Worm (Caenorhabditis elegans): ENCODE measurements around the gene pgm-1.
"Not testable (repeated sequence)": the region's sequence is repeated elsewhere in the genome, so short reads cannot be mapped to it uniquely, and the experiment has no call there.

pgm-1 gene

DNA sequence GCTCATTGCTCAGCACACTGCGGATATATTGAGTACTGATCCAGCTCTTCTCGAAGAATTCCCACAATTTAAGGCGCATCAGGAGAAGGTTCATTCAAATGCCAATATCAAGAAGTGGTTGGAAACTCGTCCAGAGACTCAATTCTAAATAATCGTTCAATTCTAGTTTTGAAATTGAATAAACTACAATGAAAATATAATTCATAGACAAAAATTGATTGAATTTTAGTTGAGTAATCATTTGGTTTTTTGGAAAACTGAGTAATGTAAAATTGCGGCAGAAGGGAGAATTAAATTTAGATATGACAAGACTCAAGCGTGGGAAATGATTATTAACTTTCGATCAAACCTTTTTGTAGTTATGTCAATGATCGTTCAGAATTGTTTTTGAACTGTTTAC is 4.8 kb upstream of the pgm-1 start:
- no peak for TF ChIP-seq sdc-2 (tag; optimal IDR thresholded peaks at IDR 0.05)
- TF ChIP-seq hlh-8 (tag; optimal IDR thresholded peaks at IDR 0.05): no peak
- no peak for TF ChIP-seq zip-5 (tag; optimal IDR thresholded peaks at IDR 0.05)
- no peak for TF ChIP-seq ceh-22 (tag; optimal IDR thresholded peaks at IDR 0.05)
- no peak for TF ChIP-seq nhr-232 (tag; optimal IDR thresholded peaks at IDR 0.05)

DNA sequence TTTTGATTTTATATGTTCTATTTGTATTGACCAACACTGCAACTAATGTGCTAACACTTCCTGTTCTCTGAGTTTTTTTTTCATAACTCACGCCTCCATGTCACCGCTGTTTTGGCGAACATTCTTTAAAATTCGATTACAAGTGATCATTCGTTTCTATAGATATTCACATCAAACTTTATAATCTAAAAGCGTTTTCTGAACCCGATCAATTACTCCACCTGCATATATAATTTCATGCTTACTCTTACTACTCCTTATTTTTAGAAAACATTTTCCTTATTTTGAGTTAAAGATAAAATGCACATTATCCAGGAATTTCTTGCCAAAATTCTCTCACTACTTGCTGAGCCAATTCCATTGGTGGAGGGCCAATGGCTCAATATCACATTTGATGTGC is 3.3 kb upstream of the pgm-1 start, which contains the start of gene R05F9.7:
Gene R05F9.7 (plus strand): TSS at position 301 of the 400 bp plus-strand sequence.
- no peak for TF ChIP-seq ceh-34 (tag; optimal IDR thresholded peaks at IDR 0.05)
- TF ChIP-seq ztf-16 (tag; optimal IDR thresholded peaks at IDR 0.05): no peak
- no peak for TF ChIP-seq ceh-18 (tag; optimal IDR thresholded peaks at IDR 0.05)
- no peak for TF ChIP-seq zip-5 (tag; optimal IDR thresholded peaks at IDR 0.05)

DNA sequence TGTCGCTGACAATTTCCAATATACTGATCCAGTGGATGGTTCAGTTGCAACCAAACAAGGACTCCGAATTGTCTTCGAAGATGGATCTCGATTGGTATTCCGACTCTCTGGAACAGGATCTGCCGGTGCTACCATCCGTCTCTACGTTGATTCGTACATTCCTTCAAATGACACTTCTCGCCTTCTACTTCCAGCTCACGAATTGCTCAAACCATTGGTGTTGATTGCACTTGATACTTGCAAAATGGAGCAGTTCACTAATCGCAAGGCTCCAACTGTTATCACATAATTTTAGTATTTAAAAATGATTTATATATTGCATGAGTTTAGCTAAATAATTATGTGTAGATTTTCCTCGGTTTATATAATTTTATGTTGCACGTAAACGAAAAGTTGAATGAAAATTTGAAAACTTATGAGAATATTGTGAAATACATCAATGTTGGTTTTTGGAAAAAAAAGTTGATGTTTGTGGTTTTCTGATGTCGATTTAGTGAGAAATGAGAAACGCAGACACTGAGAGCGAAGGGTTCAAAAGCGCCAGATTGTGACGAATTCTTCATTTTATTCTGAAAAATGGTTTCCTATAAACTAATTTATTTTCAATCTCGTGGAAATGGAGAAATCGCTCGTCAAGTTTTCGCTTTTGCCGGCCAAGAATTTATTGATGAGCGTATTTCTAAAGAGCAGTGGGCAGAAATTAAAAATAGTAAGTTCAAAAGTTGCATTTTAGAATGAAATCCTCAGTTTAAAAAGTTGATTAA is 2.0 kb downstream of the pgm-1 start, which contains the start of gene gst-9:
Gene gst-9 (plus strand): TSS at position 574 of the 764 bp plus-strand sequence.
- TF ChIP-seq Y22D7AL.16 (tag; optimal IDR thresholded peaks at IDR 0.05): no peak
- TF ChIP-seq C38D4.7 (GFP tag; optimal IDR thresholded peaks at IDR 0.05): no peak
- TF ChIP-seq fax-1 (tag; optimal IDR thresholded peaks at IDR 0.05): no peak
- no peak for TF ChIP-seq ceh-14 (tag; optimal IDR thresholded peaks at IDR 0.05)
- no peak for TF ChIP-seq nhr-11 (tag; optimal IDR thresholded peaks at IDR 0.05)
- TF ChIP-seq mec-3 (tag; optimal IDR thresholded peaks at IDR 0.05; ENCODE audit: borderline replicate concordance): no peak
- no peak for TF ChIP-seq ceh-24 (tag; optimal IDR thresholded peaks at IDR 0.05)
- no peak for TF ChIP-seq ztf-16 (tag; optimal IDR thresholded peaks at IDR 0.05)
- no peak for TF ChIP-seq ceh-31 (tag; optimal IDR thresholded peaks at IDR 0.05)
- no peak for TF ChIP-seq ceh-34 (tag; optimal IDR thresholded peaks at IDR 0.05)
- TF ChIP-seq hlh-8 (tag; optimal IDR thresholded peaks at IDR 0.05): no peak
- no peak for TF ChIP-seq pros-1 (tag; optimal IDR thresholded peaks at IDR 0.05)
- TF ChIP-seq hlh-15 (tag; optimal IDR thresholded peaks at IDR 0.05): no peak
- no peak for TF ChIP-seq K09A11.1 (tag; optimal IDR thresholded peaks at IDR 0.05; ENCODE audit: insufficient read depth)
- TF ChIP-seq madf-2 (tag; optimal IDR thresholded peaks at IDR 0.05): no peak
- TF ChIP-seq ets-4 (tag; optimal IDR thresholded peaks at IDR 0.05): no peak
- TF ChIP-seq ref-2 (tag; optimal IDR thresholded peaks at IDR 0.05): no peak

ce11 chrII:4892594-4892993 is 3.4 kb downstream of the pgm-1 start, which contains the start of gene msp-33:
msp-33 (minus strand) TSS chrII:4892694.
- TF ChIP-seq ceh-19 (GFP tag; optimal IDR thresholded peaks at IDR 0.05): no peak
- no peak for TF ChIP-seq pqm-1 (tag; optimal IDR thresholded peaks at IDR 0.05)
- TF ChIP-seq tbx-2 (tag; optimal IDR thresholded peaks at IDR 0.05): no peak
- TF ChIP-seq dmd-4 (tag; optimal IDR thresholded peaks at IDR 0.05; ENCODE audit: borderline replicate concordance): no peak
- no peak for TF ChIP-seq ceh-6 (GFP tag; optimal IDR thresholded peaks at IDR 0.05)
- TF ChIP-seq ceh-24 (tag; optimal IDR thresholded peaks at IDR 0.05): no peak
- TF ChIP-seq nhr-11 (tag; optimal IDR thresholded peaks at IDR 0.05): no peak
- TF ChIP-seq mec-3 (tag; optimal IDR thresholded peaks at IDR 0.05; ENCODE audit: borderline replicate concordance): no peak
- no peak for TF ChIP-seq zip-5 (tag; optimal IDR thresholded peaks at IDR 0.05)
- no peak for TF ChIP-seq F13H6.1 (tag; optimal IDR thresholded peaks at IDR 0.05)
- TF ChIP-seq ceh-14 (tag; optimal IDR thresholded peaks at IDR 0.05): no peak
- TF ChIP-seq ama-1 (optimal IDR thresholded peaks at IDR 0.05): no peak
- TF ChIP-seq unc-86 (tag; optimal IDR thresholded peaks at IDR 0.05): no peak

- not testable (repeated sequence) for TF ChIP-seq ceh-31 (tag; optimal IDR thresholded peaks at IDR 0.05); Y22D7AL.16 (tag; optimal IDR thresholded peaks at IDR 0.05); pag-3 (tag; optimal IDR thresholded peaks at IDR 0.05; ENCODE audit: borderline replicate concordance)
These were observed 9.3 kb downstream of the pgm-1 start, which contains the start of gene msp-32 for ce11 chrII:4898529-4898928. msp-32 (plus strand) TSS chrII:4898829.

DNA sequence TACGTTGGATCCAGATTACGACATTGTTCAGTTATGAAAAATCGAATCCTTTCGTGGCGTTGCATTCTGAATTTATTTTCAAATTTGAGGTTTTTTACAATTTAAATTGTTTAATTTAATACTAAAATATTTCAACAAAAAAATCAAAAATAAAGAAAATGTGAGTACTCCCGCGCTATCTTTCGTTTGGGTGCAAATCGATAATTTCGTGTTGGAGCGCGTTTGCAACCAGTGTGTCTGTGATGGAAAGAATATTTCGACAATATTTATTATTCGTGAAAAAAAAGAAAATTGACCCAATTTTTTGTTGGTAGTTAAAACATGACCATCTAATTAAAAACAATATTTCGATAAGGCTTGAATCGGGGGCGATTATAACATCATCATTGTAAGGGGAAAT is 12.8 kb downstream of the pgm-1 start, which contains the start of gene R05F9.9:
Gene R05F9.9 (minus strand): TSS at position 66 of the 400 bp plus-strand sequence.
- TF ChIP-seq ceh-18 (tag; optimal IDR thresholded peaks at IDR 0.05) (no peak), elt-2 (tag; optimal IDR thresholded peaks at IDR 0.05) (peak; percentile 35), ceh-48 (tag; optimal IDR thresholded peaks at IDR 0.05) (peak; percentile 79), madf-2 (tag; optimal IDR thresholded peaks at IDR 0.05) (no peak)

All from whole organism, late embryonic.